Fruit fly (Drosophila melanogaster) whole organism, embryonic: Measurements from ENCODE around the gene Ubi-p63E.

Experiments used
- Blimp-1 ChIP-seq: fragments of 200-800 bp; sonication (Bioruptor generic); optimal IDR thresholded peaks from 3 replicates; lab custom pipeline; 2018; ENCODE audit warnings: missing biosample characterization, missing genetic modification characterization, mild to moderate bottlenecking, moderate library complexity, missing genetic modification reagents
- CG10267 ChIP-seq: fragments of 200-800 bp; sonication (Bioruptor generic); optimal IDR thresholded peaks from 2 replicates; lab custom pipeline; 2018; ENCODE audit warnings: missing biosample characterization, mild to moderate bottlenecking, missing genetic modification characterization, moderate library complexity
- CG11504 ChIP-seq: fragments of 200-800 bp; sonication (Bioruptor generic); optimal IDR thresholded peaks from 3 replicates; lab custom pipeline; 2019; ENCODE audit warnings: missing biosample characterization, mild to moderate bottlenecking, missing genetic modification characterization, moderate library complexity
- CG12071 ChIP-seq: fragments of 200-800 bp; sonication (Bioruptor generic); optimal IDR thresholded peaks from 3 replicates; lab custom pipeline; 2018; ENCODE audit warnings: missing biosample characterization, mild to moderate bottlenecking, missing genetic modification characterization
- CG12769 ChIP-seq: fragments of 200-800 bp; sonication (Bioruptor generic); optimal IDR thresholded peaks from 2 replicates; lab custom pipeline; 2019; ENCODE audit warnings: missing biosample characterization, mild to moderate bottlenecking, missing genetic modification characterization, moderate library complexity
- CG12942 ChIP-seq: fragments of 200-800 bp; sonication (Bioruptor generic); optimal IDR thresholded peaks from 3 replicates; lab custom pipeline; 2016; ENCODE audit warnings: missing biosample characterization, missing genetic modification characterization
- CG14050 ChIP-seq: fragments of 200-800 bp; sonication (Bioruptor generic); IDR thresholded peaks from 3 replicates; pipeline ENCODE4 v1.3.6; 2022; ENCODE audit warnings: missing biosample characterization, missing genetic modification characterization
- CG14441 ChIP-seq: fragments of 200-800 bp; sonication (Bioruptor generic); IDR thresholded peaks from 2 replicates; pipeline ENCODE4 v1.3.6; 2022; ENCODE audit warnings: missing biosample characterization, missing genetic modification characterization
- CG14710 ChIP-seq: fragments of 200-800 bp; sonication (Bioruptor generic); optimal IDR thresholded peaks from 3 replicates; lab custom pipeline; 2019; ENCODE audit warnings: missing biosample characterization, mild to moderate bottlenecking, missing genetic modification characterization, moderate library complexity
- CG1602 ChIP-seq: fragments of 200-800 bp; sonication (Bioruptor generic); optimal IDR thresholded peaks from 3 replicates; lab custom pipeline; 2016; ENCODE audit warnings: missing biosample characterization, missing genetic modification characterization
- CG1603 ChIP-seq: fragments of 200-800 bp; sonication (Bioruptor generic); optimal IDR thresholded peaks from 2 replicates; lab custom pipeline; 2019; ENCODE audit warnings: missing biosample characterization, mild to moderate bottlenecking, missing genetic modification characterization, moderate library complexity
- CG16813 ChIP-seq: fragments of 200-800 bp; sonication (Bioruptor generic); IDR thresholded peaks from 3 replicates; pipeline ENCODE4 v1.3.6; 2022; ENCODE audit warnings: missing biosample characterization, missing genetic modification characterization; ENCODE audit not compliant: partially characterized antibody
- CG2712 ChIP-seq: fragments of 200-800 bp; optimal IDR thresholded peaks from 3 replicates; lab custom pipeline; 2019; ENCODE audit warnings: missing biosample characterization, mild to moderate bottlenecking, missing genetic modification characterization, moderate library complexity
- CG2875 ChIP-seq: fragments of 200-800 bp; sonication (Bioruptor generic); optimal IDR thresholded peaks from 2 replicates; lab custom pipeline; 2017; ENCODE audit warnings: missing biosample characterization, mild to moderate bottlenecking, missing genetic modification characterization, missing genetic modification reagents
- CG3065 ChIP-seq: fragments of 200-800 bp; sonication (Bioruptor generic); optimal IDR thresholded peaks from 2 replicates; lab custom pipeline; 2016; ENCODE audit warnings: missing biosample characterization, missing genetic modification characterization
- CG3281 ChIP-seq: fragments of 200-800 bp; sonication (Bioruptor generic); optimal IDR thresholded peaks from 3 replicates; lab custom pipeline; 2017; ENCODE audit warnings: missing biosample characterization, mild to moderate bottlenecking, missing genetic modification characterization
- CG4360 ChIP-seq: fragments of 200-800 bp; sonication (Bioruptor generic); IDR thresholded peaks from 2 replicates; pipeline ENCODE4 v1.3.6; 2022; ENCODE audit warnings: missing biosample characterization, missing genetic modification characterization
- CG4424 ChIP-seq: fragments of 200-800 bp; sonication (Bioruptor generic); optimal IDR thresholded peaks from 3 replicates; lab custom pipeline; 2016; ENCODE audit warnings: missing biosample characterization, missing genetic modification characterization
- CG6683 ChIP-seq: fragments of 200-800 bp; sonication (Bioruptor generic); optimal IDR thresholded peaks from 2 replicates; lab custom pipeline; 2017; ENCODE audit warnings: missing biosample characterization, mild to moderate bottlenecking, missing genetic modification characterization, missing genetic modification reagents
- CG8388 ChIP-seq: fragments of 200-800 bp; sonication (Bioruptor generic); optimal IDR thresholded peaks from 2 replicates; lab custom pipeline; 2019; ENCODE audit warnings: missing biosample characterization, mild to moderate bottlenecking, missing genetic modification characterization, moderate library complexity
- CG9727 ChIP-seq: fragments of 200-800 bp; sonication (Bioruptor generic); optimal IDR thresholded peaks from 3 replicates; lab custom pipeline; 2017; ENCODE audit warnings: missing biosample characterization, mild to moderate bottlenecking, missing genetic modification characterization
- CG9797 ChIP-seq: fragments of 200-800 bp; sonication (Bioruptor generic); optimal IDR thresholded peaks from 3 replicates; lab custom pipeline; 2018; ENCODE audit warnings: missing biosample characterization, mild to moderate bottlenecking, missing genetic modification characterization
- Chrac-16 ChIP-seq: fragments of 200-800 bp; sonication (Bioruptor generic); optimal IDR thresholded peaks from 3 replicates; lab custom pipeline; 2016; ENCODE audit warnings: missing biosample characterization, missing genetic modification characterization
- Dad ChIP-seq: fragments of 200-800 bp; sonication (Bioruptor generic); optimal IDR thresholded peaks from 3 replicates; lab custom pipeline; 2016; ENCODE audit warnings: missing biosample characterization, missing genetic modification characterization
- Deaf1 ChIP-seq: fragments of 200-800 bp; optimal IDR thresholded peaks from 3 replicates; lab custom pipeline; 2019; ENCODE audit warnings: missing biosample characterization, mild to moderate bottlenecking, missing genetic modification characterization, moderate library complexity
- Dfd ChIP-seq, 2 experiments: fragments of >200 bp; optimal IDR thresholded peaks; 2 replicates each; lab custom pipeline; 2017; ENCODE audit warnings: missing biosample characterization in 2 of 2, missing genetic modification characterization in 2 of 2
- HmgD ChIP-seq: fragments of 200-800 bp; sonication (Bioruptor generic); optimal IDR thresholded peaks from 3 replicates; lab custom pipeline; 2016; ENCODE audit warnings: missing biosample characterization, missing genetic modification characterization
- Hsf ChIP-seq: fragments of 200-800 bp; sonication (Bioruptor generic); optimal IDR thresholded peaks from 3 replicates; lab custom pipeline; 2016; ENCODE audit warnings: missing biosample characterization, missing genetic modification characterization
- Med ChIP-seq: fragments of 200-800 bp; sonication (Bioruptor generic); peaks from one replicate; lab custom pipeline; 2016; ENCODE audit warnings: missing biosample characterization, missing genetic modification characterization, mild to moderate bottlenecking, inconsistent platforms, moderate library complexity
- NC2α ChIP-seq: fragments of 200-800 bp; sonication (Bioruptor generic); optimal IDR thresholded peaks from 2 replicates; lab custom pipeline; 2016; ENCODE audit warnings: missing biosample characterization, missing genetic modification characterization
- Scr ChIP-seq: fragments of 200-800 bp; sonication (Bioruptor generic); IDR thresholded peaks from 2 replicates; pipeline ENCODE4 v1.3.6; 2022; ENCODE audit warnings: missing biosample characterization, missing genetic modification characterization; ENCODE audit not compliant: partially characterized antibody
- Ssrp ChIP-seq: fragments of 200-800 bp; sonication (Bioruptor generic); optimal IDR thresholded peaks from 2 replicates; lab custom pipeline; 2018; ENCODE audit warnings: missing biosample characterization, mild to moderate bottlenecking, missing genetic modification characterization, moderate library complexity
- Xrp1 ChIP-seq: fragments of 200-800 bp; sonication (Bioruptor generic); IDR thresholded peaks from 2 replicates; pipeline ENCODE4 v1.3.6; 2022; ENCODE audit warnings: missing biosample characterization, missing genetic modification characterization
- aop ChIP-seq: fragments of 200-800 bp; sonication (Bioruptor generic); IDR thresholded peaks from 2 replicates; pipeline ENCODE4 v1.3.6; 2022; ENCODE audit warnings: missing biosample characterization, missing genetic modification characterization
- az2 ChIP-seq: fragments of 200-800 bp; sonication (Bioruptor generic); optimal IDR thresholded peaks from 3 replicates; lab custom pipeline; 2016; ENCODE audit warnings: missing biosample characterization, missing genetic modification characterization
- chm ChIP-seq: fragments of 200-800 bp; sonication (Bioruptor generic); IDR thresholded peaks from 2 replicates; pipeline ENCODE4 v1.3.6; 2022; ENCODE audit warnings: missing biosample characterization, missing genetic modification characterization
- corto ChIP-seq: fragments of 200-800 bp; sonication (Bioruptor generic); optimal IDR thresholded peaks from 2 replicates; lab custom pipeline; 2016; ENCODE audit warnings: missing biosample characterization, mild to moderate bottlenecking, missing genetic modification characterization, moderate library complexity
- cwo ChIP-seq: fragments of 200-800 bp; sonication (Bioruptor generic); optimal IDR thresholded peaks from 3 replicates; lab custom pipeline; 2017; ENCODE audit warnings: missing biosample characterization, missing genetic modification characterization, mild to moderate bottlenecking, moderate library complexity, missing genetic modification reagents
- danr ChIP-seq: fragments of 200-800 bp; sonication (Bioruptor generic); IDR thresholded peaks from 2 replicates; pipeline ENCODE4 v1.3.6; 2022; ENCODE audit warnings: missing biosample characterization, missing genetic modification characterization
- emc ChIP-seq: fragments of 200-800 bp; sonication (Bioruptor generic); optimal IDR thresholded peaks from 2 replicates; lab custom pipeline; 2016; ENCODE audit warnings: missing biosample characterization, missing genetic modification characterization
- gsb-n ChIP-seq: fragments of 200-800 bp; sonication (Bioruptor generic); optimal IDR thresholded peaks from 3 replicates; lab custom pipeline; 2018; ENCODE audit warnings: missing biosample characterization, mild to moderate bottlenecking, missing genetic modification characterization
- hbn ChIP-seq: fragments of 200-800 bp; sonication (Bioruptor generic); IDR thresholded peaks from 2 replicates; pipeline ENCODE4 v1.3.6; 2022; ENCODE audit warnings: missing biosample characterization, missing genetic modification characterization; ENCODE audit not compliant: partially characterized antibody
- hth ChIP-seq: fragments of >200 bp; optimal IDR thresholded peaks from 2 replicates; lab custom pipeline; 2017; ENCODE audit warnings: inconsistent platforms
- lmd ChIP-seq: fragments of 200-800 bp; sonication (Bioruptor generic); IDR thresholded peaks from 2 replicates; pipeline ENCODE4 v1.3.6; 2022; ENCODE audit warnings: missing biosample characterization, missing genetic modification characterization
- otp ChIP-seq: fragments of 200-800 bp; sonication (Bioruptor generic); IDR thresholded peaks from 3 replicates; pipeline ENCODE4, ENCODE4 v1.3.6; 2022; ENCODE audit warnings: missing biosample characterization, missing genetic modification characterization
- phol ChIP-seq: fragments of 200-800 bp; sonication (Bioruptor generic); optimal IDR thresholded peaks from 3 replicates; lab custom pipeline; 2018; ENCODE audit warnings: missing biosample characterization, mild to moderate bottlenecking, missing genetic modification characterization, moderate library complexity
- prd ChIP-seq, 3 experiments: fragments of >200 bp in 2 of 3; fragments of 200-800 bp in 1 of 3; sonication (Bioruptor generic) in 1 of 3; optimal IDR thresholded peaks in 2 of 3; IDR thresholded peaks in 1 of 3; 2 replicates in 2 of 3; 3 replicates in 1 of 3; pipeline versions ENCODE4 v1.3.6 to Lab custom; 2017 to 2022; ENCODE audit warnings: missing biosample characterization in 1 of 3, missing genetic modification characterization in 1 of 3
- ro ChIP-seq: fragments of 200-800 bp; sonication (Bioruptor generic); IDR thresholded peaks from 2 replicates; pipeline ENCODE4 v1.3.6; 2022; ENCODE audit warnings: missing biosample characterization, missing genetic modification characterization
- sna ChIP-seq: fragments of 200-800 bp; sonication (Bioruptor generic); IDR thresholded peaks from 2 replicates; pipeline ENCODE4 v1.3.6; 2022; ENCODE audit warnings: missing biosample characterization, missing genetic modification characterization; ENCODE audit not compliant: partially characterized antibody
- ssp ChIP-seq: fragments of 200-800 bp; sonication (Bioruptor generic); IDR thresholded peaks from 2 replicates; pipeline ENCODE4 v1.3.6; 2022; ENCODE audit warnings: missing biosample characterization, missing genetic modification characterization

Gene Ubi-p63E

dm6 chr3L:3868014-3868413 lies 35.0 kb downstream of the Ubi-p63E start (continued):
- TF ChIP-seq HmgD (GFP tag; lab: Kevin White, UChicago) (no peak), sna (GFP tag; lab: Robert Waterston, UW) (no peak), CG8388 (GFP tag; lab: Kevin White, UChicago) (peak; percentile 29), CG16813 (GFP tag; lab: Robert Waterston, UW) (no peak), ro (GFP tag; lab: Robert Waterston, UW) (no peak), aop (no peak), CG6683 (GFP tag; lab: Kevin White, UChicago) (no peak), CG3065 (GFP tag; lab: Kevin White, UChicago) (no peak), ssp (0 out of 2 replicates have a peak, but pooled peaks have one; percentile 11), CG2875 (GFP tag; lab: Kevin White, UChicago) (no peak), hth (no peak), emc (GFP tag; lab: Kevin White, UChicago) (no peak), phol (tag; lab: Kevin White, UChicago) (peak; percentile 8), CG1602 (GFP tag; lab: Kevin White, UChicago) (peak; percentile 20), Hsf (GFP tag; lab: Kevin White, UChicago) (peak; percentile 23), Scr (GFP tag; lab: Robert Waterston, UW) (no peak), CG12942 (GFP tag; lab: Kevin White, UChicago) (no peak), otp (GFP tag; lab: Robert Waterston, UW) (peak; percentile 42; the same call in 1 of the 3 replicates), lmd (GFP tag; lab: Robert Waterston, UW) (peak; percentile 32; the same call in 1 of the 2 replicates), Xrp1 (GFP tag; lab: Robert Waterston, UW) (peak; percentile 65), corto (peak; percentile 15), gsb-n (peak; percentile 14), CG9727 (GFP tag; lab: Kevin White, UChicago) (peak; percentile 69), CG10267 (tag; lab: Kevin White, UChicago) (peak; percentile 20), prd (optimal IDR thresholded peaks at IDR 0.05; lab: Kevin White, UChicago) (no peak), prd (GFP tag; IDR thresholded peaks at IDR 0.05; lab: Robert Waterston, UW) (peak; percentile 64), CG14441 (GFP tag; lab: Robert Waterston, UW) (no peak), CG1603 (tag; lab: Kevin White, UChicago) (peak; percentile 50), Blimp-1 (GFP tag; lab: Kevin White, UChicago) (peak; percentile 25), Dad (GFP tag; lab: Kevin White, UChicago) (no peak), CG4360 (GFP tag; lab: Robert Waterston, UW) (peak; percentile 61; the same call in 1 of the 2 replicates), chm (GFP tag; lab: Robert Waterston, UW) (no peak), CG4424 (GFP tag; lab: Kevin White, UChicago) (no peak), CG12071 (GFP tag; lab: Kevin White, UChicago) (no peak), Ssrp (tag; lab: Kevin White, UChicago) (peak; percentile 37), CG2712 (tag; lab: Kevin White, UChicago) (peak; percentile 69)
- TF ChIP-seq, all 482 proteins: peak for 72

- TF ChIP-seq az2 (GFP tag; lab: Kevin White, UChicago) (no peak), hbn (no peak), Chrac-16 (GFP tag; lab: Kevin White, UChicago) (no peak), danr (GFP tag; lab: Robert Waterston, UW) (no peak), CG14050 (GFP tag; lab: Robert Waterston, UW) (no peak), Dfd (GFP tag; optimal IDR thresholded peaks at IDR 0.05; lab: Kevin White, UChicago) (peak in 1 of 2 experiments; percentile 36), CG3281 (no peak), NC2α (GFP tag; lab: Kevin White, UChicago) (no peak), cwo (GFP tag; lab: Kevin White, UChicago) (no peak), CG9797 (GFP tag; lab: Kevin White, UChicago) (no peak), CG14710 (tag; lab: Kevin White, UChicago) (no peak), CG12769 (tag; lab: Kevin White, UChicago) (no peak), CG11504 (tag; lab: Kevin White, UChicago) (peak; percentile 89), Med (GFP tag; lab: Kevin White, UChicago) (peak; percentile 1), Deaf1 (tag; lab: Kevin White, UChicago) (no peak)
Measured at dm6 chr3L:3866429-3866828, 36.6 kb downstream of the Ubi-p63E start.
